Fruit fly (Drosophila melanogaster) whole organism, prepupa: ENCODE measurements around the gene Npc2b.

Experiments
- CG10669 ChIP-seq: fragments of 200-800 bp; sonication (Bioruptor generic); optimal IDR thresholded peaks from 3 replicates; lab custom pipeline; 2018; ENCODE audit warnings: missing biosample characterization, mild to moderate bottlenecking, missing genetic modification characterization, moderate library complexity
- CG1621 ChIP-seq: fragments of 200-800 bp; sonication (Bioruptor generic); optimal IDR thresholded peaks from 3 replicates; lab custom pipeline; 2018; ENCODE audit warnings: missing biosample characterization, mild to moderate bottlenecking, missing genetic modification characterization
- CG6792 ChIP-seq: fragments of 200-800 bp; sonication (Bioruptor generic); optimal IDR thresholded peaks from 3 replicates; lab custom pipeline; 2016; ENCODE audit warnings: missing biosample characterization, missing genetic modification characterization
- CG6808 ChIP-seq: fragments of 200-800 bp; sonication (Bioruptor generic); optimal IDR thresholded peaks from 3 replicates; lab custom pipeline; 2017; ENCODE audit warnings: missing biosample characterization, missing genetic modification characterization, mild to moderate bottlenecking, moderate library complexity, missing genetic modification reagents
- CG6854 ChIP-seq: fragments of 200-800 bp; sonication (Bioruptor generic); optimal IDR thresholded peaks from 2 replicates; lab custom pipeline; 2017; ENCODE audit warnings: missing biosample characterization, mild to moderate bottlenecking, missing genetic modification characterization
- Hr38 ChIP-seq: sonication (Bioruptor generic); optimal IDR thresholded peaks from 2 replicates; lab custom pipeline; 2016; ENCODE audit warnings: missing biosample characterization, missing genetic modification characterization
- Hr39 ChIP-seq: fragments of 200-800 bp; sonication (Bioruptor generic); optimal IDR thresholded peaks from 2 replicates; lab custom pipeline; 2016; ENCODE audit warnings: missing biosample characterization, missing genetic modification characterization
- Smox ChIP-seq: fragments of 200-800 bp; sonication (Bioruptor generic); optimal IDR thresholded peaks from 3 replicates; lab custom pipeline; 2016; ENCODE audit warnings: missing biosample characterization, missing genetic modification characterization
- Sox102F ChIP-seq: fragments of 200-800 bp; sonication (Bioruptor generic); optimal IDR thresholded peaks from 2 replicates; lab custom pipeline; 2016; ENCODE audit warnings: missing biosample characterization, mild to moderate bottlenecking, missing genetic modification characterization
- esn ChIP-seq: fragments of 200-800 bp; sonication (Bioruptor generic); optimal IDR thresholded peaks from 2 replicates; lab custom pipeline; 2016; ENCODE audit warnings: missing biosample characterization, mild to moderate bottlenecking, missing genetic modification characterization, moderate library complexity
- fkh ChIP-seq: fragments of 200-800 bp; sonication (Bioruptor generic); optimal IDR thresholded peaks from 3 replicates; lab custom pipeline; 2017; ENCODE audit warnings: missing biosample characterization, mild to moderate bottlenecking, missing genetic modification characterization, moderate library complexity
- spab ChIP-seq: fragments of 200-800 bp; sonication (Bioruptor generic); optimal IDR thresholded peaks from 2 replicates; lab custom pipeline; 2017; ENCODE audit warnings: missing biosample characterization, mild to moderate bottlenecking, missing genetic modification characterization, missing genetic modification reagents
- vri ChIP-seq: fragments of 200-800 bp; sonication (Bioruptor generic); optimal IDR thresholded peaks from 3 replicates; lab custom pipeline; 2016; ENCODE audit warnings: missing biosample characterization, mild to moderate bottlenecking, missing genetic modification characterization

dm6 chr3R:14095916-14096315 is 6.6 kb downstream of the Npc2b start:
- TF ChIP-seq CG6792 (GFP tag; lab: Kevin White, UChicago) (no peak), fkh (GFP tag; lab: Kevin White, UChicago) (no peak), CG6808 (GFP tag; lab: Kevin White, UChicago) (no peak), Smox (GFP tag; lab: Kevin White, UChicago) (no peak), Hr38 (no peak), Sox102F (GFP tag; lab: Kevin White, UChicago) (no peak), spab (GFP tag; lab: Kevin White, UChicago) (no peak), vri (GFP tag; lab: Kevin White, UChicago) (no peak), Hr39 (GFP tag; lab: Kevin White, UChicago) (no peak), esn (GFP tag; lab: Kevin White, UChicago) (no peak), CG10669 (no peak), CG1621 (no peak), CG6854 (GFP tag; lab: Kevin White, UChicago) (no peak)
